Worm (Caenorhabditis elegans) whole organism, L2 larva: Measurements from ENCODE around the gene F19H6.6.

ENCODE experiments used
- alr-1 ChIP-seq: fragments of 150-350 bp; optimal IDR thresholded peaks from 2 replicates; lab custom pipeline; 2014; ENCODE audit warnings: missing biosample characterization, missing genetic modification characterization
- gmeb-1 ChIP-seq: fragments of 150-350 bp; optimal IDR thresholded peaks from 2 replicates; lab custom pipeline; 2014; ENCODE audit warnings: missing biosample characterization, missing genetic modification characterization
- lsy-2 ChIP-seq, 2 experiments: fragments of 150-350 bp in 1 of 2; sonication (generic microtip) in 1 of 2; optimal IDR thresholded peaks; 2 replicates each; lab custom pipeline; 2014 to 2017; ENCODE audit warnings: missing biosample characterization in 2 of 2, missing genetic modification characterization in 2 of 2
- sma-9 ChIP-seq, 2 experiments: fragments of 150-350 bp in 1 of 2; sonication (generic microtip) in 1 of 2; optimal IDR thresholded peaks; 2 replicates each; lab custom pipeline; 2014 to 2016; ENCODE audit warnings: missing genetic modification characterization in 2 of 2, mild to moderate bottlenecking in 1 of 2, missing biosample characterization in 1 of 2, missing compliant biosample characterization in 1 of 2, missing genetic modification reagents in 1 of 2, moderate library complexity in 1 of 2

- TF ChIP-seq lsy-2 (tag; optimal IDR thresholded peaks at IDR 0.05; lab: Kevin White, UChicago) (no peak), sma-9 (GFP tag; optimal IDR thresholded peaks at IDR 0.05; lab: Kevin White, UChicago) (no peak), sma-9 (tag; optimal IDR thresholded peaks at IDR 0.05; lab: Kevin White, UChicago) (no peak), alr-1 (tag; lab: Kevin White, UChicago) (no peak), gmeb-1 (tag; lab: Kevin White, UChicago) (no peak)
Observed at ce11 chrX:12371321-12371720, 10.7 kb downstream of the F19H6.6 start, which contains the start of gene rif-1.2.
